Fruit fly (Drosophila melanogaster): ENCODE results near the gene CG7484.

The CG7484 gene

DNA sequence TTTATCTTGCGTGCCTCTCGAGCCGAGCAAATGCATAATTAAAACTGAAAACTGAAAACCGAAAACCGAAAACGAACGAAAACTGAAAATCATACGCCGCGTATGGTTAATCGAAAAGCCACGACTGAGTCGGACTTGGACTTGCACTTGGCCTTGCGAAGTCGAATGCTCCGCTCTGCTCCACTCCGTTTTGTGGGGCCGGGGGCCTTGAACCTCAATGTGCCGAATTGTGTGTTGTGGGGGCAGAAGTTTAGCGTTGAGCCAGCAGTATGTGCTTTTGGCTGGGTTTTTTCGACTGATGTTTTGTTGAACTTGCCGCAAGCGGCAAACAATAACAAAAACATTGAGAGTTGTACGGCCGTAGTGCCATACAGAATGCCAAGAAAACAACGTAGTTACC is 39.1 kb upstream of the CG7484 start:
- TF ChIP-seq CG34367 (tag; optimal IDR thresholded peaks at IDR 0.05) (no peak), CG32121 (GFP tag; IDR thresholded peaks at IDR 0.05) (no peak), EcR (GFP tag; optimal IDR thresholded peaks at IDR 0.05) (no peak), rn (GFP tag; IDR thresholded peaks at IDR 0.05) (no peak), Pif1B (GFP tag; optimal IDR thresholded peaks at IDR 0.05) (no peak), CG8301 (tag; optimal IDR thresholded peaks at IDR 0.05) (no peak), CG4496 (GFP tag; IDR thresholded peaks at IDR 0.05) (no peak)

- no peak for TF ChIP-seq D1 (tag; optimal IDR thresholded peaks at IDR 0.05)
- TF ChIP-seq CG12605 (GFP tag; IDR thresholded peaks at IDR 0.05), result no peak
- no peak for TF ChIP-seq CG10348 (GFP tag; IDR thresholded peaks at IDR 0.05)
- no peak for TF ChIP-seq gl (tag; optimal IDR thresholded peaks at IDR 0.05)
- no peak for TF ChIP-seq rn (GFP tag; IDR thresholded peaks at IDR 0.05)
- no peak for TF ChIP-seq fd96Ca (GFP tag; IDR thresholded peaks at IDR 0.05)
- TF ChIP-seq CG8159 (tag; optimal IDR thresholded peaks at IDR 0.05), result no peak
- TF ChIP-seq Ets98B (GFP tag; IDR thresholded peaks at IDR 0.05), result no peak
- TF ChIP-seq CG13204 (GFP tag; optimal IDR thresholded peaks at IDR 0.05), result no peak
- no peak for TF ChIP-seq CG9948 (tag; optimal IDR thresholded peaks at IDR 0.05)
- TF ChIP-seq CG34367 (tag; optimal IDR thresholded peaks at IDR 0.05), result no peak
- no peak for TF ChIP-seq EcR (GFP tag; optimal IDR thresholded peaks at IDR 0.05)
- no peak for TF ChIP-seq CG14655 (GFP tag; optimal IDR thresholded peaks at IDR 0.05)
- TF ChIP-seq CG17806 (tag; optimal IDR thresholded peaks at IDR 0.05), result no peak
- no peak for TF ChIP-seq CG8301 (tag; optimal IDR thresholded peaks at IDR 0.05)
- TF ChIP-seq CG15710 (tag; optimal IDR thresholded peaks at IDR 0.05), result no peak
Observed at dm6 chr3L:17615838-17616237, 38.6 kb upstream of the CG7484 start.

DNA sequence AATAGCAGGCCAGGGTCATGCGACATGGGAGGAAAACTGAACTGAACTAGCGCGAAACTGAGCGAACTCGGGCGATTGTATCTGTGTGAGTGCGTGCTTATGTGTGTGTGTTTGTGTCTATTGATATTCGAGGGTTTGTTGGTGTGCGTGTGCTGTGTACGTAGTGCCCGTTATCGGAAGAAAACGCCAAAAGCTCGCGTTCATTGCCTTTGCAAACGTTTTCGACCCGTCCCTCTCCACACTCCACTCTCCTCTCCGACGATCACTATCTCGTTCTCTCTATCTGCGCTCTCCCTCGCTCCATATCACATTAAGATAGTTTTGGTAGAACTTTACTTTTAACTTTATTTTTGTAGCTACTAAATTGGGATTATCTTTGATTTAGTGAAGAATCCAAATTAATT is 37.5 kb upstream of the CG7484 start:
- TF ChIP-seq CG34367 (tag; optimal IDR thresholded peaks at IDR 0.05), result no peak
- TF ChIP-seq rn (GFP tag; IDR thresholded peaks at IDR 0.05), result no peak
- no peak for TF ChIP-seq CG17806 (tag; optimal IDR thresholded peaks at IDR 0.05)
- no peak for TF ChIP-seq Snoo (tag; optimal IDR thresholded peaks at IDR 0.05)
- no peak for TF ChIP-seq fd96Ca (GFP tag; IDR thresholded peaks at IDR 0.05)
- no peak for TF ChIP-seq CG4496 (GFP tag; IDR thresholded peaks at IDR 0.05)
- no peak for TF ChIP-seq CG32121 (GFP tag; IDR thresholded peaks at IDR 0.05)
- TF ChIP-seq CG9948 (tag; optimal IDR thresholded peaks at IDR 0.05), result no peak

dm6 chr3L:17619209-17619705 is 35.2 kb upstream of the CG7484 start, which contains the start of gene Eip74EF:
Gene Eip74EF, minus strand, starts transcription at chr3L:17619325.
- peak; percentile 28 for TF ChIP-seq CG34367 (tag; optimal IDR thresholded peaks at IDR 0.05)
- no peak; the same call in 2 of the 3 replicates for TF ChIP-seq fd96Ca (GFP tag; IDR thresholded peaks at IDR 0.05)
- TF ChIP-seq CG32121 (GFP tag; IDR thresholded peaks at IDR 0.05), result peak; percentile 78
- peak; percentile 59 for TF ChIP-seq D1 (tag; optimal IDR thresholded peaks at IDR 0.05)
- peak; percentile 53 for TF ChIP-seq CG15710 (tag; optimal IDR thresholded peaks at IDR 0.05)
- TF ChIP-seq Snoo (tag; optimal IDR thresholded peaks at IDR 0.05), result peak; percentile 61
- TF ChIP-seq CG12605 (GFP tag; IDR thresholded peaks at IDR 0.05), result peak; percentile 85
- peak; percentile 46 for TF ChIP-seq CG17806 (tag; optimal IDR thresholded peaks at IDR 0.05)
- peak; percentile 54 for TF ChIP-seq Pif1A (GFP tag; optimal IDR thresholded peaks at IDR 0.05)
- TF ChIP-seq Pif1B (GFP tag; optimal IDR thresholded peaks at IDR 0.05), result peak; percentile 72
- no peak for TF ChIP-seq CG10348 (GFP tag; IDR thresholded peaks at IDR 0.05)
- TF ChIP-seq CG9948 (tag; optimal IDR thresholded peaks at IDR 0.05), result peak; percentile 36
- peak; percentile 58 for TF ChIP-seq rn (GFP tag; IDR thresholded peaks at IDR 0.05)
- TF ChIP-seq Ets98B (GFP tag; IDR thresholded peaks at IDR 0.05), result peak; percentile 85; the same call in 1 of the 2 replicates
- TF ChIP-seq CG13204 (GFP tag; optimal IDR thresholded peaks at IDR 0.05), result peak; percentile 87
- peak; percentile 33 for TF ChIP-seq CG8159 (tag; optimal IDR thresholded peaks at IDR 0.05)
- peak; percentile 87 for TF ChIP-seq EcR (GFP tag; optimal IDR thresholded peaks at IDR 0.05)
- TF ChIP-seq gl (tag; optimal IDR thresholded peaks at IDR 0.05), result peak; percentile 42
- TF ChIP-seq CG14655 (GFP tag; optimal IDR thresholded peaks at IDR 0.05), result peak; percentile 60
- peak; percentile 88 for TF ChIP-seq CG4496 (GFP tag; IDR thresholded peaks at IDR 0.05)
- peak; percentile 69 for TF ChIP-seq CG8301 (tag; optimal IDR thresholded peaks at IDR 0.05)

DNA sequence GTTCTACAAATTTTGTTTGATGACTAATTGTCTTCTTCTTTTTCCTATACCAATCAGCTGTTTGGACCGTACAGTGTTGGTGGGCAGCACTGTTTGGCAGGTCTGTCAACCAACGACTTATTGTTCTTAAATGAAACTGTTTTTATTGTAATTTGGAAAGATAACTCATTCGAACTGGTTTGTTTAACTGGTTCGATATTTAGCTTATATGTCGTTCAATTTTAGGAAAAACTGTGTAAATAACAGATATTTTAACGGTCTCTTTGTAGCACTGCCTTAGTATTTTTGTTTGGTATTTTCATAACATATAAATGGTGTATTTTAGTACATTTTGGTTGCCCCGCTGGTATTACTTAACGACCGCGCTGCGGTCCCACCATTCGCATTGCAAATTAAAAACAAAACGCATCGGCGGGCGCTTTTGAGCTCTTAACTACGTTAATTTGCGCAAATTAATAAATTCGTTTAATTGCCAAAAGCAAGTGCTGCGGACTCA is 32.9 kb upstream of the CG7484 start, which contains the start of the genes Vps60 and anchor:
TSS of gene Vps60 (minus strand) at position 175 of the 496 bp plus-strand sequence.
TSS of gene anchor (plus strand) at position 374 of the 496 bp plus-strand sequence.
- TF ChIP-seq CG34367 (tag; optimal IDR thresholded peaks at IDR 0.05) (no peak), EcR (GFP tag; optimal IDR thresholded peaks at IDR 0.05) (peak; percentile 41), CG8301 (tag; optimal IDR thresholded peaks at IDR 0.05) (no peak), CG32121 (GFP tag; IDR thresholded peaks at IDR 0.05) (peak; percentile 10; the same call in 1 of the 2 replicates), fd96Ca (GFP tag; IDR thresholded peaks at IDR 0.05) (no peak), CG17806 (tag; optimal IDR thresholded peaks at IDR 0.05) (peak; percentile 11), rn (GFP tag; IDR thresholded peaks at IDR 0.05) (no peak), CG13204 (GFP tag; optimal IDR thresholded peaks at IDR 0.05) (no peak), CG4496 (GFP tag; IDR thresholded peaks at IDR 0.05) (no peak; the same call in 2 of the 3 replicates), Pif1B (GFP tag; optimal IDR thresholded peaks at IDR 0.05) (peak; percentile 32), CG12605 (GFP tag; IDR thresholded peaks at IDR 0.05) (0 out of 2 replicates have a peak, but pooled peaks have one; percentile 15), Ets98B (GFP tag; IDR thresholded peaks at IDR 0.05) (no peak), D1 (tag; optimal IDR thresholded peaks at IDR 0.05) (no peak), CG14655 (GFP tag; optimal IDR thresholded peaks at IDR 0.05) (no peak), Snoo (tag; optimal IDR thresholded peaks at IDR 0.05) (peak; percentile 43), CG8159 (tag; optimal IDR thresholded peaks at IDR 0.05) (peak; percentile 19), CG15710 (tag; optimal IDR thresholded peaks at IDR 0.05) (peak; percentile 24)

Measured in whole organism, pupa.